Fruit fly (Drosophila melanogaster) Kc167 (cell line): ENCODE results near the gene CG13073.

ENCODE experiments used
- Myc ChIP-seq: fragments of >200 bp; optimal IDR thresholded peaks from 2 replicates; lab custom pipeline; 2017; ENCODE audit warnings: missing external identifiers
- Sin3A ChIP-seq: fragments of >200 bp; optimal IDR thresholded peaks from 2 replicates; lab custom pipeline; 2018; ENCODE audit warnings: missing external identifiers
- ttk ChIP-seq: sonication (Bioruptor generic); optimal IDR thresholded peaks from 2 replicates; lab custom pipeline; 2017; ENCODE audit warnings: missing external identifiers

dm6 chr3L:16231857-16232256, 14.8 kb upstream of the CG13073 start, which contains the start of the genes PDCD-5 and MED10:
- no peak for TF ChIP-seq Myc
- TF ChIP-seq ttk (lab: Kevin White, UChicago) = no peak
- no peak for TF ChIP-seq Sin3A
